Fruit fly (Drosophila melanogaster) whole organism, prepupa: ENCODE measurements around the gene Uch.
A peak's percentile ranks its signal among the peaks of the same experiment; 100 is the strongest.

Experiments
- Blimp-1 ChIP-seq: fragments of 200-800 bp; sonication (Bioruptor generic); optimal IDR thresholded peaks from 3 replicates; lab custom pipeline; 2017; ENCODE audit warnings: missing biosample characterization, missing genetic modification characterization, mild to moderate bottlenecking, moderate library complexity, missing genetic modification reagents
- CG11294 ChIP-seq: fragments of 200-800 bp; sonication (Bioruptor generic); IDR thresholded peaks from 2 replicates; pipeline ENCODE4 v1.3.6; 2022; ENCODE audit warnings: missing biosample characterization, missing genetic modification characterization
- CG11762 ChIP-seq: fragments of 200-800 bp; sonication (Bioruptor generic); optimal IDR thresholded peaks from 3 replicates; lab custom pipeline; 2016; ENCODE audit warnings: missing biosample characterization, missing genetic modification characterization; ENCODE audit not compliant: insufficient read depth
- CG15336 ChIP-seq: fragments of 200-800 bp; sonication (Bioruptor generic); IDR thresholded peaks from 2 replicates; pipeline ENCODE4 v1.3.6; 2022; ENCODE audit warnings: missing biosample characterization, missing genetic modification characterization
- CG16779 ChIP-seq: fragments of 200-800 bp; sonication (Bioruptor generic); optimal IDR thresholded peaks from 3 replicates; lab custom pipeline; 2017; ENCODE audit warnings: missing biosample characterization, mild to moderate bottlenecking, missing genetic modification characterization
- CG3032 ChIP-seq: fragments of 200-800 bp; optimal IDR thresholded peaks from 2 replicates; lab custom pipeline; 2019; ENCODE audit warnings: missing biosample characterization, mild to moderate bottlenecking, missing genetic modification characterization, moderate library complexity
- CG31627 ChIP-seq: fragments of 200-800 bp; sonication (Bioruptor generic); optimal IDR thresholded peaks from 3 replicates; lab custom pipeline; 2016; ENCODE audit warnings: missing biosample characterization, missing genetic modification characterization
- CG32006 ChIP-seq: fragments of 200-800 bp; sonication (Bioruptor generic); optimal IDR thresholded peaks from 3 replicates; lab custom pipeline; 2017; ENCODE audit warnings: missing biosample characterization, mild to moderate bottlenecking, missing genetic modification characterization
- CG3919 ChIP-seq: fragments of 200-800 bp; sonication (Bioruptor generic); optimal IDR thresholded peaks from 3 replicates; lab custom pipeline; 2016; ENCODE audit warnings: missing biosample characterization, missing genetic modification characterization
- CG4318 ChIP-seq: fragments of 200-800 bp; sonication (Bioruptor generic); optimal IDR thresholded peaks from 3 replicates; lab custom pipeline; 2017; ENCODE audit warnings: missing biosample characterization, mild to moderate bottlenecking, missing genetic modification characterization
- CG6276 ChIP-seq: fragments of 200-800 bp; sonication (Bioruptor generic); optimal IDR thresholded peaks from 2 replicates; lab custom pipeline; 2017; ENCODE audit warnings: missing biosample characterization, mild to moderate bottlenecking, missing genetic modification characterization
- CG6792 ChIP-seq: fragments of 200-800 bp; sonication (Bioruptor generic); optimal IDR thresholded peaks from 3 replicates; lab custom pipeline; 2016; ENCODE audit warnings: missing biosample characterization, missing genetic modification characterization
- CG6808 ChIP-seq: fragments of 200-800 bp; sonication (Bioruptor generic); optimal IDR thresholded peaks from 3 replicates; lab custom pipeline; 2017; ENCODE audit warnings: missing biosample characterization, missing genetic modification characterization, mild to moderate bottlenecking, moderate library complexity, missing genetic modification reagents
- CG6854 ChIP-seq: fragments of 200-800 bp; sonication (Bioruptor generic); optimal IDR thresholded peaks from 2 replicates; lab custom pipeline; 2017; ENCODE audit warnings: missing biosample characterization, mild to moderate bottlenecking, missing genetic modification characterization
- CG8119 ChIP-seq: fragments of 200-800 bp; sonication (Bioruptor generic); IDR thresholded peaks from 3 replicates; pipeline ENCODE4 v1.3.6; 2022; ENCODE audit warnings: missing biosample characterization, missing genetic modification characterization
- CG8319 ChIP-seq: fragments of 200-800 bp; sonication (Bioruptor generic); optimal IDR thresholded peaks from 3 replicates; lab custom pipeline; 2016; ENCODE audit warnings: missing biosample characterization, missing genetic modification characterization
- CG8632 ChIP-seq: fragments of 200-800 bp; sonication (Bioruptor generic); optimal IDR thresholded peaks from 3 replicates; lab custom pipeline; 2016; ENCODE audit warnings: missing biosample characterization, missing genetic modification characterization
- Eip75B ChIP-seq: fragments of 200-800 bp; sonication (Bioruptor generic); optimal IDR thresholded peaks from 3 replicates; lab custom pipeline; 2016; ENCODE audit warnings: missing biosample characterization, missing genetic modification characterization
- Eip78C ChIP-seq: fragments of 200-800 bp; sonication (Bioruptor generic); peaks from one replicate; lab custom pipeline; 2016; ENCODE audit warnings: missing biosample characterization, missing genetic modification characterization
- Eip93F ChIP-seq: fragments of 200-800 bp; sonication (Bioruptor generic); optimal IDR thresholded peaks from 2 replicates; lab custom pipeline; 2016; ENCODE audit warnings: missing biosample characterization, mild to moderate bottlenecking, missing genetic modification characterization
- Ets96B ChIP-seq: fragments of 200-800 bp; optimal IDR thresholded peaks from 2 replicates; lab custom pipeline; 2019; ENCODE audit warnings: missing biosample characterization, mild to moderate bottlenecking, missing genetic modification characterization, moderate library complexity
- Gug ChIP-seq: fragments of 200-800 bp; sonication (Bioruptor generic); IDR thresholded peaks from 2 replicates; pipeline ENCODE4 v1.3.6; 2022; ENCODE audit warnings: missing biosample characterization, missing genetic modification characterization
- Hr38 ChIP-seq: sonication (Bioruptor generic); optimal IDR thresholded peaks from 2 replicates; lab custom pipeline; 2016; ENCODE audit warnings: missing biosample characterization, missing genetic modification characterization
- Hr4 ChIP-seq: fragments of 200-800 bp; sonication (Bioruptor generic); optimal IDR thresholded peaks from 3 replicates; lab custom pipeline; 2016; ENCODE audit warnings: missing biosample characterization, missing genetic modification characterization
- Lpt ChIP-seq: fragments of 200-800 bp; sonication (Bioruptor generic); optimal IDR thresholded peaks from 3 replicates; lab custom pipeline; 2016; ENCODE audit warnings: missing biosample characterization, missing genetic modification characterization
- Met ChIP-seq: fragments of 200-800 bp; sonication (Bioruptor generic); optimal IDR thresholded peaks from 3 replicates; lab custom pipeline; 2016; ENCODE audit warnings: missing biosample characterization, missing genetic modification characterization
- OdsH ChIP-seq: fragments of 200-800 bp; sonication (Bioruptor generic); optimal IDR thresholded peaks from 3 replicates; lab custom pipeline; 2016; ENCODE audit warnings: missing biosample characterization, missing genetic modification characterization
- Smox ChIP-seq: fragments of 200-800 bp; sonication (Bioruptor generic); optimal IDR thresholded peaks from 3 replicates; lab custom pipeline; 2016; ENCODE audit warnings: missing biosample characterization, missing genetic modification characterization
- Sox102F ChIP-seq: fragments of 200-800 bp; sonication (Bioruptor generic); optimal IDR thresholded peaks from 2 replicates; lab custom pipeline; 2016; ENCODE audit warnings: missing biosample characterization, mild to moderate bottlenecking, missing genetic modification characterization
- Sox14 ChIP-seq: fragments of 200-800 bp; sonication (Bioruptor generic); optimal IDR thresholded peaks from 3 replicates; lab custom pipeline; 2016; ENCODE audit warnings: missing biosample characterization, missing genetic modification characterization
- Sox15 ChIP-seq: fragments of 200-800 bp; sonication (Bioruptor generic); optimal IDR thresholded peaks from 3 replicates; lab custom pipeline; 2016; ENCODE audit warnings: missing biosample characterization, missing genetic modification characterization
- acj6 ChIP-seq: fragments of 200-800 bp; sonication (Bioruptor generic); optimal IDR thresholded peaks from 3 replicates; lab custom pipeline; 2016; ENCODE audit warnings: missing biosample characterization, missing genetic modification characterization
- cyc ChIP-seq: fragments of 200-800 bp; sonication (Bioruptor generic); optimal IDR thresholded peaks from 3 replicates; lab custom pipeline; 2016; ENCODE audit warnings: missing biosample characterization, missing genetic modification characterization
- dsx ChIP-seq: fragments of 200-800 bp; optimal IDR thresholded peaks from 3 replicates; lab custom pipeline; 2019; ENCODE audit warnings: missing biosample characterization, mild to moderate bottlenecking, missing genetic modification characterization, moderate library complexity; ENCODE audit not compliant: poor library complexity, severe bottlenecking
- eg ChIP-seq: fragments of 200-800 bp; sonication (Bioruptor generic); IDR thresholded peaks from 3 replicates; pipeline ENCODE4 v1.3.6; 2022; ENCODE audit warnings: missing biosample characterization, missing genetic modification characterization
- esn ChIP-seq: fragments of 200-800 bp; sonication (Bioruptor generic); optimal IDR thresholded peaks from 2 replicates; lab custom pipeline; 2016; ENCODE audit warnings: missing biosample characterization, mild to moderate bottlenecking, missing genetic modification characterization, moderate library complexity
- fd59A ChIP-seq: fragments of 200-800 bp; sonication (Bioruptor generic); optimal IDR thresholded peaks from 2 replicates; lab custom pipeline; 2017; ENCODE audit warnings: missing biosample characterization, mild to moderate bottlenecking, missing genetic modification characterization, missing genetic modification reagents
- fd85E ChIP-seq: fragments of 200-800 bp; sonication (Bioruptor generic); optimal IDR thresholded peaks from 3 replicates; lab custom pipeline; 2016; ENCODE audit warnings: missing biosample characterization, missing genetic modification characterization
- fkh ChIP-seq: fragments of 200-800 bp; sonication (Bioruptor generic); optimal IDR thresholded peaks from 3 replicates; lab custom pipeline; 2017; ENCODE audit warnings: missing biosample characterization, mild to moderate bottlenecking, missing genetic modification characterization, moderate library complexity
- lz ChIP-seq: fragments of 200-800 bp; sonication (Bioruptor generic); optimal IDR thresholded peaks from 3 replicates; lab custom pipeline; 2016; ENCODE audit warnings: missing biosample characterization, missing genetic modification characterization
- net ChIP-seq: fragments of 200-800 bp; sonication (Bioruptor generic); optimal IDR thresholded peaks from 3 replicates; lab custom pipeline; 2016; ENCODE audit warnings: missing biosample characterization, missing genetic modification characterization
- pdm3 ChIP-seq: fragments of 200-800 bp; sonication (Bioruptor generic); optimal IDR thresholded peaks from 3 replicates; lab custom pipeline; 2016; ENCODE audit warnings: missing biosample characterization, missing genetic modification characterization
- spab ChIP-seq: fragments of 200-800 bp; sonication (Bioruptor generic); optimal IDR thresholded peaks from 2 replicates; lab custom pipeline; 2017; ENCODE audit warnings: missing biosample characterization, mild to moderate bottlenecking, missing genetic modification characterization, missing genetic modification reagents
- ss ChIP-seq, 2 experiments: fragments of 200-800 bp; sonication (Bioruptor generic); optimal IDR thresholded peaks; 2 replicates in 1 of 2; 3 replicates in 1 of 2; lab custom pipeline; 2017 to 2018; ENCODE audit warnings: mild to moderate bottlenecking in 2 of 2, missing biosample characterization in 2 of 2, missing genetic modification characterization in 2 of 2, moderate library complexity in 1 of 2
- svp ChIP-seq: fragments of 200-800 bp; sonication (Bioruptor generic); peaks from one replicate; lab custom pipeline; 2016; ENCODE audit warnings: missing biosample characterization, missing genetic modification characterization
- topi ChIP-seq: fragments of 200-800 bp; sonication (Bioruptor generic); optimal IDR thresholded peaks from 3 replicates; lab custom pipeline; 2016; ENCODE audit warnings: missing biosample characterization, missing genetic modification characterization
- vri ChIP-seq: fragments of 200-800 bp; sonication (Bioruptor generic); optimal IDR thresholded peaks from 3 replicates; lab custom pipeline; 2016; ENCODE audit warnings: missing biosample characterization, mild to moderate bottlenecking, missing genetic modification characterization

Gene Uch

dm6 chr2L:2201107-2201561, 12.9 kb downstream of the Uch start (continued):
- TF ChIP-seq Sox15 (GFP tag; lab: Kevin White, UChicago) = peak; percentile 79
- peak; percentile 83 for TF ChIP-seq lz
- TF ChIP-seq ss (GFP tag; optimal IDR thresholded peaks at IDR 0.05; lab: Kevin White, UChicago) = peak; percentile 67 to 76
- TF ChIP-seq Hr38 (GFP tag; lab: Kevin White, UChicago) = no peak
- no peak for TF ChIP-seq CG6854 (GFP tag; lab: Kevin White, UChicago)
- peak; percentile 83 for TF ChIP-seq CG31627 (GFP tag; lab: Kevin White, UChicago)
- peak; percentile 78 for TF ChIP-seq Lpt (GFP tag; lab: Kevin White, UChicago)
- TF ChIP-seq Sox14 (GFP tag; lab: Kevin White, UChicago) = peak; percentile 93
- peak; percentile 89 for TF ChIP-seq spab (GFP tag; lab: Kevin White, UChicago)
- TF ChIP-seq CG6792 (GFP tag; lab: Kevin White, UChicago) = peak; percentile 82
- peak; percentile 86 for TF ChIP-seq CG11294 (GFP tag; lab: Robert Waterston, UW)
- TF ChIP-seq fd59A (GFP tag; lab: Kevin White, UChicago) = peak; percentile 90
- peak; percentile 48 for TF ChIP-seq fd85E (GFP tag; lab: Kevin White, UChicago)
- TF ChIP-seq Smox (GFP tag; lab: Kevin White, UChicago) = peak; percentile 80
- TF ChIP-seq CG8319 = peak; percentile 66
- peak; percentile 96 for TF ChIP-seq Hr4 (GFP tag; lab: Kevin White, UChicago)
- peak; percentile 91 for TF ChIP-seq net (GFP tag; lab: Kevin White, UChicago)
- TF ChIP-seq eg = peak; percentile 91
- TF ChIP-seq CG15336 (GFP tag; lab: Robert Waterston, UW) = peak; percentile 93
- TF ChIP-seq CG32006 (GFP tag; lab: Kevin White, UChicago) = peak; percentile 99
- peak; percentile 89 for TF ChIP-seq pdm3 (GFP tag; lab: Kevin White, UChicago)

- TF ChIP-seq acj6 (no peak), ss (GFP tag; optimal IDR thresholded peaks at IDR 0.05; lab: Kevin White, UChicago) (peak in 1 of 2 experiments; percentile 31), CG3919 (GFP tag; lab: Kevin White, UChicago) (peak; percentile 34), Gug (GFP tag; lab: Robert Waterston, UW) (no peak), CG6276 (no peak), Lpt (GFP tag; lab: Kevin White, UChicago) (peak; percentile 86), CG6808 (GFP tag; lab: Kevin White, UChicago) (no peak), Sox14 (GFP tag; lab: Kevin White, UChicago) (no peak), CG8632 (GFP tag; lab: Kevin White, UChicago) (no peak), CG16779 (tag; lab: Kevin White, UChicago) (peak; percentile 33), Ets96B (tag; lab: Kevin White, UChicago) (peak; percentile 5), Eip75B (GFP tag; lab: Kevin White, UChicago) (peak; percentile 51), CG8319 (no peak), cyc (GFP tag; lab: Kevin White, UChicago) (no peak), vri (GFP tag; lab: Kevin White, UChicago) (peak; percentile 99), Hr38 (GFP tag; lab: Kevin White, UChicago) (no peak), dsx (GFP tag; lab: Kevin White, UChicago) (peak; percentile 22), OdsH (no peak), esn (GFP tag; lab: Kevin White, UChicago) (no peak), Smox (GFP tag; lab: Kevin White, UChicago) (no peak), CG6854 (GFP tag; lab: Kevin White, UChicago) (peak; percentile 29), Blimp-1 (no peak), CG8119 (GFP tag; lab: Robert Waterston, UW) (no peak), Met (GFP tag; lab: Kevin White, UChicago) (peak; percentile 78), Eip78C (GFP tag; lab: Kevin White, UChicago) (peak; percentile 75), Sox15 (GFP tag; lab: Kevin White, UChicago) (no peak), CG3032 (no peak), fkh (GFP tag; lab: Kevin White, UChicago) (peak; percentile 22), svp (GFP tag; lab: Kevin White, UChicago) (peak; percentile 93), Sox102F (GFP tag; lab: Kevin White, UChicago) (peak; percentile 9), CG4318 (GFP tag; lab: Kevin White, UChicago) (no peak), CG6792 (GFP tag; lab: Kevin White, UChicago) (no peak), CG11762 (GFP tag; lab: Kevin White, UChicago) (no peak), Eip93F (GFP tag; lab: Kevin White, UChicago) (no peak), topi (GFP tag; lab: Kevin White, UChicago) (no peak)
Observed at dm6 chr2L:2200136-2201036, 13.6 kb downstream of the Uch start.
